Worm (Caenorhabditis elegans) whole organism, late embryonic: Measurements from ENCODE around the gene spe-49.

ENCODE experiments used
- ama-1 ChIP-seq: fragments of 150-350 bp; optimal IDR thresholded peaks from 2 replicates; lab custom pipeline; 2014
- ceh-30 ChIP-seq: fragments of 150-350 bp; optimal IDR thresholded peaks from 2 replicates; lab custom pipeline; 2014; ENCODE audit warnings: missing biosample characterization, missing genetic modification characterization
- ceh-9 ChIP-seq: sonication (generic microtip); optimal IDR thresholded peaks from 2 replicates; lab custom pipeline; 2016; ENCODE audit warnings: mild to moderate bottlenecking, missing genetic modification characterization, inconsistent platforms, missing compliant biosample characterization
- che-1 ChIP-seq: sonication (generic microtip); optimal IDR thresholded peaks from 2 replicates; lab custom pipeline; 2016; ENCODE audit warnings: mild to moderate bottlenecking, missing genetic modification characterization, missing compliant biosample characterization
- dve-1 ChIP-seq: sonication (generic microtip); optimal IDR thresholded peaks from 2 replicates; lab custom pipeline; 2017; ENCODE audit warnings: antibody characterized with exemption, mild to moderate bottlenecking, missing genetic modification characterization, missing compliant biosample characterization
- gmeb-2 ChIP-seq: sonication (generic microtip); optimal IDR thresholded peaks from 2 replicates; lab custom pipeline; 2016; ENCODE audit warnings: missing genetic modification characterization, inconsistent platforms, missing compliant biosample characterization
- pha-2 ChIP-seq: sonication (generic microtip); optimal IDR thresholded peaks from 2 replicates; lab custom pipeline; 2017; ENCODE audit warnings: mild to moderate bottlenecking, missing genetic modification characterization, missing compliant biosample characterization
- unc-42 ChIP-seq: sonication (generic microtip); optimal IDR thresholded peaks from 2 replicates; lab custom pipeline; 2016; ENCODE audit warnings: missing genotype, missing genetic modification characterization, missing compliant biosample characterization
- unc-86 ChIP-seq: sonication (generic microtip); optimal IDR thresholded peaks from 2 replicates; lab custom pipeline; 2016; ENCODE audit warnings: missing genetic modification characterization, missing compliant biosample characterization

DNA sequence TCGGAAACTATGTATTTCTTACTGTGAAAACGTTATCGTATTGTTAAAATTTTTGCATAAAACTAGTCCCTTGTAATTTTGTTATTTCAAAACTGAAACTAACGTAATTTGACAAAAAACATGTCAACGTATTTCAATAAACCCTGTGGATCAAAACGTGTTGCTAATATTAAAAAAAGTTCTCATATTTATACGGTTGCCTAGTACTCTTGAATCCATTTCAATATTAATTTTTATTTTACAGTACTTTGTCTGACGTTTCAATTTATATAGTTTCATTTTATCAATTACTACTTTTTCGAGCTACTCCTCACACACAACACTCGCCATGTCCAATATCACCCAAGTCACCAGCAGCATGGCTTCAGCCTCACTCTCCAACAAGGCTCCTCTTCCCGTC, 22.3 kb downstream of the spe-49 start, which contains the start of gene sago-1:
- TF ChIP-seq pha-2 (no peak), ceh-30 (tag; lab: Kevin White, UChicago) (no peak), unc-42 (tag; lab: Kevin White, UChicago) (no peak), gmeb-2 (no peak), dve-1 (tag; lab: Kevin White, UChicago) (no peak), ama-1 (lab: Kevin White, UChicago) (no peak), unc-86 (no peak), che-1 (no peak), ceh-9 (tag; lab: Kevin White, UChicago) (no peak)
